Worm (Caenorhabditis elegans): ENCODE data around the gene T19D12.6.

Gene T19D12.6

DNA sequence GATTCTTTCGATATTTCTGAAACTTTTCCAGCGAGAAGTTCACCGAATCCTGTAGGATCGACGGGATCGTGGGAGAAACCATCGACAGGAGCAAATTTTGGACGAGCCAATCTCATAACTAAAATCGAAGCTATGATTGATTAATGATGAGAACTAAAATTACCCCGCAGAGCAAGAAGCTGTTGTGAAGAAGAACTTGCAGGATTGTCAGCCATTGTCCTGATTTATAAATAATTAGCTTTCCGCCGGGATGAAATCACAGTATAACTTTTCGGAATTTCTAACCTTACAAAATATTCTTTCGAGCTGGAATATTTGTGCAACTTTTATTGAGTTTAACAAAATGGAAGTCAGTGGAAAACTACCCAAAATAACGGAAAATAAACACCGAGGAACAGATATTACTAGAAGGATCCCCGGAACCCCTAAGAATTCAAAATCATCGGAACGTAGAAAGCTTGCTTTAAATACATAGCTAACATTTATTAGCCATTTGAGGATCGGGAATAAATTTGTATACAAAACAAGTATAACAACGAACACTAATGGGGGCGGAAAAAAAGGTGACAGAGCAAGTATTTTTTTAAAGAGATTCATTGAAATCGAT lies 55.5 kb downstream of the T19D12.6 start, which contains the start of gene C56C10.7:
Gene C56C10.7, minus strand, starts transcription at position 312 of the 607 bp plus-strand sequence.
- TF ChIP-seq ama-1 (optimal IDR thresholded peaks at IDR 0.05) = peak; percentile 43
- no peak for TF ChIP-seq F13H6.1 (tag; optimal IDR thresholded peaks at IDR 0.05)
- no peak for TF ChIP-seq ceh-9 (tag; optimal IDR thresholded peaks at IDR 0.05)
